Fruit fly (Drosophila melanogaster): ENCODE measurements around the gene Wdr81.

Gene Wdr81

DNA sequence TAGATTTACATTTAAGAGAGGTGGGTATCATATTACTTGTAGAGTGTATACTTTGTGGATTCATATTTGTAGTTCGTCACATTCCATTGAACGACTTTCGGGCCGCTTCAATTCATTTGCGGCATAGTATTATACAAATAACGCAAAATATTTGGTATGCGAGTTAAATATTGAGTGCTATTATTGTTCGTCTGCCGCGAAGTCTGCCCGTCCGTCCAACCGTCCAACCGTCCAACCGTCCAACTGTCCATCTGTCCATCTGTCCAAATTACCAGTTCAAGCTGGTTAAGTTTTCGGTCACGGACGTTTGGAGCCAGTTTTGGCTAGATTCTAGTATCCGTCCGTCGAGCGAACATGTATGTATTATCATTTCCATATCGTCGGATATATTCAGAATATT is 3.3 kb upstream of the Wdr81 start:
- TF ChIP-seq Myc (optimal IDR thresholded peaks at IDR 0.05): no peak
- no peak for TF ChIP-seq psq (optimal IDR thresholded peaks at IDR 0.05)
- no peak for TF ChIP-seq insv (optimal IDR thresholded peaks at IDR 0.05)
- TF ChIP-seq Sin3A (optimal IDR thresholded peaks at IDR 0.05): no peak
- TF ChIP-seq h (optimal IDR thresholded peaks at IDR 0.05): no peak
- no peak for TF ChIP-seq ttk (optimal IDR thresholded peaks at IDR 0.05)

DNA sequence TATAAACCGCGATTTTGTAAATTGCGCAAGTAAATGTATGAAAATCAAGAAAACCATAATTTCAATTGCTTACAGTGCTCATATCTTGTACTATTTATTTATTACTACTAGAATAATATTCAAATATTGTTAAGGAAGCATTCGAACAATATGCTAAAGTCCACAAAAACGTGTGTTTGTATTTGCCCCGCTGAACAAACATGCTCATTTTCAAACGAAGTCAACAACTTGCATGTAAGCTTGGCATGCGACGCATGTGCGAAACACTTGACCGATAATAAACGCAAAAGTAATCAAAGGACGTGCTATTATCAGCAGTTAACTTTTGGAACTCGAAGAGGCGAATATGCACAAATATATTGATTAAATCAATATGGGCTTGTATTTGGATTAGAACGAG is 433 bp upstream of the Wdr81 start:
- TF ChIP-seq ttk (optimal IDR thresholded peaks at IDR 0.05) (no peak), h (optimal IDR thresholded peaks at IDR 0.05) (no peak), psq (optimal IDR thresholded peaks at IDR 0.05) (no peak), insv (optimal IDR thresholded peaks at IDR 0.05) (no peak), Sin3A (optimal IDR thresholded peaks at IDR 0.05) (no peak), Myc (optimal IDR thresholded peaks at IDR 0.05) (no peak)

DNA sequence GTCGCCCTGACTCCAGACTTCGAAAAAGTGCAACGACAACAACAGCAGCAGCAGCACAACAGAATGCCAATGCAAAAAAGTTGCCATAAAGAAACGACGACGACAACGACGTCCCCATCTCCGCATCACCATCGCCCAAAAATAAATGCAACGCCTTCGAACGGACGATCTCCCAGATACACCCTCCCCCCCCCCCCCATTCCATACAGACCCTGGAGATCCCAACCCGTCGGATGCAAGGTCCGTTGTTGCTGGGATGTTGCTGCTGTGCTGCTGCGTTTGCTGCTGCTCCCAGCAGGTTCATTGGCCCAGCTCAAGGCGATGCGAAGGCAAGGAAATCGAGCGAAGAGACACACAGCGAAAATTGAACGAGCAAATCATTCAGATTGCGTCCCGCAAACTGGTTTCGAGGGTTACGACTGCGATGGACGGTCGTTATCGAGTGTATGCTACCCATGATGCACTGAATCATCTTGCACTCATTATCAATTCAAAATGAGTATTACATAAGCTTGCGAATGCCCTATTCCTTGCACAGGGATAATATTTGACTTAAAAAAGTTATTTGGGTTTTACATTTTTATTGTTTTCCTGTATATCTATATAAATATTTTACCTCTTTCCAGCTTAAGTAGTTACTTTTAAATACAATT is 6.9 kb downstream of the Wdr81 start:
- TF ChIP-seq ttk (optimal IDR thresholded peaks at IDR 0.05) (no peak), insv (optimal IDR thresholded peaks at IDR 0.05) (no peak), psq (optimal IDR thresholded peaks at IDR 0.05) (no peak)

DNA sequence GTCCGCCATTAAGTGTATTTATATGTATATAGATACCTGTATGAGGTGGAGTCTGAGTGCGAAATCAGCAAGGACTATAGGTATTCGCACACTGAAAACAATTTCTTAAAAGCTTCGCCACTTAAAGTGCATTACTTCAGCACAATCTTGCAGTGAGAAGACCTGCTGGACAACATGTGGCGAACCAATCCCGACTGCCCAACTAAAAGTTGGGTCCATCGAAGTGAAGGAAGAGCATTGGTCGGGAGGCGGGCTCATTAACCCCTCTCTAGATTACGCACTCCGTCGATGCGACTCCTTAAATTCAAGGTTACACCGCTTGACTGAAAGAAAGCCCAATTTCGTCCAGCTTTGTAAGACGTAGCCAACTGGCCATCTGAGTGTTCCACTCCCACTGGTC is 7.5 kb downstream of the Wdr81 start:
- TF ChIP-seq insv (optimal IDR thresholded peaks at IDR 0.05) (no peak), h (optimal IDR thresholded peaks at IDR 0.05) (no peak), Sin3A (optimal IDR thresholded peaks at IDR 0.05) (no peak), Myc (optimal IDR thresholded peaks at IDR 0.05) (no peak), psq (optimal IDR thresholded peaks at IDR 0.05) (no peak), ttk (optimal IDR thresholded peaks at IDR 0.05) (no peak)

DNA sequence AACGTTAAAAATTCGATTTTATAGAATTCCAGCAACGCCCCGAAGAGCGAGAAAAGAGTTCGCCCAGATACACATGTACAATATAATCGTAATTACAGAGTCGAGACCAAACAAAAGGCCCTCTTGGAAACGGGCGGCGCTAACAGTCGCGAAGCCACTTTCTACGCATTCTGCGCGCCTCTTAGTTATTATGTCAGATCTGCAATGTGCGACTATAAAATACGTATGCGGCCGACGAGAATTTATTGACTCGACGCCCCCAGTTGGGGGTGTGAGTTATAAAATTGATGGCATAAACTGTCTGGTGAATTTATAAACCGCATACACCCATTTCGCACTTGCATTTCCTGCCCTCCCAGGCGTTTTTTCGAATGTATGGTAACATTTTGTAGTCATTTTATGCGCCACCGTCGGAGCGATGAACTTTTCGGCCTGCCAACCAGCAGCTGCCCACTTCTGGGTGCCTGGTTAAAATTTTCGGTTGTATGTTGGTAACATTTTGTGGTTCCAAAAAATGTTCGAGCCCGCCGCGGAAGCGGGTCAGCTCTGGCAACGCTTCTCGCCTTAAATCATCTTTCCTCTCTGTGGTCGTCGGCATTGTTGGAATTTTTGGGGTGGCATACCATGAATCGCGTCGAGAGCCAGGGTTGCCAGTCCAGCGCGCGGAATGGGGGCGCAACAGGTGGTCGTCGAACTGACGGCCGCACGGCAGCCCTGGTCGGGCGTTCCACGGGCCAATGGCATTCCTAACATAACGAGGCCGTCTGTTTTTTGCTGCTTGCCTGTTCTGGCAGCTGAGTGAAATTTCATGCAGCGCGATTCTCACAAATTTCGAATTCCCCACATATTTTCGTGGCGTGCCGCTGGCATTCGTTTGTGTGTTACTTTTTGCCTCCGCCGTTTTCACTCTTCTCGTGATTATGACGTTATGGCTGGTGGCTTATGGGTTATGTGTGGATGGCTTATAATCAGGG is 8.8 kb downstream of the Wdr81 start:
- no peak for TF ChIP-seq Myc (optimal IDR thresholded peaks at IDR 0.05)
- no peak for TF ChIP-seq Sin3A (optimal IDR thresholded peaks at IDR 0.05)
- no peak for TF ChIP-seq h (optimal IDR thresholded peaks at IDR 0.05)
- TF ChIP-seq ttk (optimal IDR thresholded peaks at IDR 0.05): no peak
- TF ChIP-seq insv (optimal IDR thresholded peaks at IDR 0.05): no peak
- TF ChIP-seq psq (optimal IDR thresholded peaks at IDR 0.05): no peak

DNA sequence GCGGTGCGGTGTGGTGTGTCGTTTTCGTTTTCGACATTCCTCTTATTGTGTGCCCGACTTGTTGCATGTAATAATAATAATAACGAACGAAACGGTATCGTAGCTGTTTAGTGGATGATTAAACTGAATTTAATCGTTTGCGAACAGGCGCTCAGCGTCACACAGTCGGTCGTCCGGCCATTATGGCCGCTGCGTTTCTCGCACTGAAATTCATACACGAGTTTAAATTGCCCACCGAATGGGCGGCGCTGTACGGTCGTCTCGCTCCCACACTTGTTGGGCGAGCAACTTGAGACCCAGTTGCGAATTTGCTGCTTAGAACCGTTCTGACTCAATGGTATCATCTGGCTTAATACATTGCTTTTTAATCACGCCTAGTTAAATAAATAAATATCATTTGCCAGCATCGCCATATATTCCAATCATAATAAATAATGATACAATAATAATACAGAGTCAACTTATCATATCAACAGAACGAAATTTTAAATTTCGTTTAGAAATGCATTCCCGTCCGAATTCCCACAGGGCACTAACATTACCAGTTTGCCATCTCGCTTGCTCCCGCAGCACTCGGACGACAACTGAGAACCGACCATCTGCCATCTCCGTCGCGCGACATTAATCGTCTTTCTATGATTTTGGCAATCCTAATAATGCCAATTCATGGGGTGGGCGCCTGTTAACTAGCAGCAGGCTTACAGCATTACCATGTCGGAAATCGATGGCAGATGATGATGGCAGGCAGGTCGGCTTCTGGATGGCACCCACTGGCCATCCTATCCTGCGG is 9.7 kb downstream of the Wdr81 start:
- TF ChIP-seq ttk (optimal IDR thresholded peaks at IDR 0.05) (no peak), Myc (optimal IDR thresholded peaks at IDR 0.05) (no peak), h (optimal IDR thresholded peaks at IDR 0.05) (no peak), psq (optimal IDR thresholded peaks at IDR 0.05) (no peak), Sin3A (optimal IDR thresholded peaks at IDR 0.05) (no peak), insv (optimal IDR thresholded peaks at IDR 0.05) (no peak)

DNA sequence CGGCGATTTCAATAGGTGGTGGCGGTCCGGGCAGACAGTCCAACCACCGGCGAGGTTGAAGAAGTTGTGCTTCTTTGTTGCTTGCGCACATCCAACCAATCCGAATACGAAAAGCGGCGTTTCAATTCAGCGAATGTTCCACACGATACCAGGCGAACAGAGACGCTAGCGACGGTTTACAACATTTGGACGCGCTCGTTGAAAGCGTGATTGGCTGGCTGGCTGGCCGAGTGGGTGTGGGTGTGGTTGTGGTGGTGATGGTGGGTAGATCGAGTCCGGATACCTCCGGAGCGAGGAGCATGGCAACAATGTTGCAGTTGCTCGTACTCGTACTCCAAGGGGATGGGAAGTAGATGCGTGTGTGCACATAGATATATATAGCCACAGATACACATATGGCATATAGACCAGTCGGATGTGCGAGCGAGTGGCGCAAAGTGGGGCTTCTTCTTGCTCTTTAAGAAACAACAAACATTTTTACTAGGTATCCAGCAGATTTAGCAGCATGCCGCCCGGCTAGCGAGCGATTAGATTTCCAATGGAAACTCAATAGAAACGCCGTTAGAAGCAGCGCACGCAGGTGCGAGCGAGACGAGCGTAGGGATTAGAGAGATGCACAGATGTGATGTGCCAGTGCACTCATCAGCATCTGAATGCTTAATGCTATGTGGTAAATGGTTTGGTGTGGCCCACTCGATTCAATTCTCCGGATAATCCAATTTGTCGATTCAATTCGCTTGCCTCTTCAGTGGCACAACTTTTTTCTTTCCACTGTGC is 10.5 kb downstream of the Wdr81 start:
- no peak for TF ChIP-seq insv (optimal IDR thresholded peaks at IDR 0.05)
- no peak for TF ChIP-seq Sin3A (optimal IDR thresholded peaks at IDR 0.05)
- TF ChIP-seq psq (optimal IDR thresholded peaks at IDR 0.05): no peak
- TF ChIP-seq Myc (optimal IDR thresholded peaks at IDR 0.05): no peak

DNA sequence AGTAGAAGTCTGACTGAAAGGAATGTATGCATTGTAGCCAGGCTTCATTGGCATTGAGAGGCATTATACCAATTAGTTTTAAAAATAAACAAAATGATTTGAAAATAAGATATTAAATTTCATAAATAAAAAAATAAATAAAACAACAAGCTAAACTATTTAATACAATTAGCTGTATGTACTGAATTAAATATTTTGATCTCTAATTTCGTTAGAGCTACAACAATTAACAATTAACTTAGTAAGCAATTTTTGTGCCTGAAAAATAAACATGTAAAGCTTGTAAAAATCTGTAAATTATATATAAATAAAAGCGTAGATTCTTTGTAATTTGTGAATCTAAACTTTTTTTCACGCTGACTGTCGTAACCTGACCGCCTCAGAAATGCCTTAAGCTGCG is 12.9 kb downstream of the Wdr81 start, which contains the start of gene Rh5:
Gene Rh5 (plus strand): TSS at position 301 of the 400 bp plus-strand sequence.
- TF ChIP-seq Myc (optimal IDR thresholded peaks at IDR 0.05) (no peak), h (optimal IDR thresholded peaks at IDR 0.05) (no peak), Sin3A (optimal IDR thresholded peaks at IDR 0.05) (no peak), psq (optimal IDR thresholded peaks at IDR 0.05) (no peak), ttk (optimal IDR thresholded peaks at IDR 0.05) (no peak)

DNA sequence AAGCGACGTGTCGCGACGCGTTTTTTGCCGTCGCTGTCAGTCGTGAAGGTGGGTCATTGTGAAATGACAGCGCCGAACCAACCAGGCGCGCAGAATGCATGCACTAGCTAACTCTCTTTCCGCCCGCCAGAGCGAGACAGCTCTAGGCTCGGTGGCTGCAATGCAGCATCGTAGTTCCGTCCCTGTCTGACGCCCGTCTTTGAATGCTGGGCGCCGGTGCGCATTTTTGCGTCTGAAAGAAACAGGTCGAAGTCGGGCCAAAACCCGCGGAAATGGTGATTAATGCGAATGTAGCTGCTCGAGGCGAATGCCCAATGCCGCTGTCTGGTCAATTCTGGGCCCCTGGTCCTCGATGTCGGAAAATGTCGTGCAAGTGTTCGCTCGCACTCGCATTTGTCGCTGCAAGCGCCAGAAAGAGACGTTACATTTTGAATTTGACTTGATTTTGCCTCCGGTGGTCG is 13.4 kb downstream of the Wdr81 start:
- TF ChIP-seq insv (optimal IDR thresholded peaks at IDR 0.05) (no peak), Sin3A (optimal IDR thresholded peaks at IDR 0.05) (no peak), Myc (optimal IDR thresholded peaks at IDR 0.05) (no peak), h (optimal IDR thresholded peaks at IDR 0.05) (no peak), ttk (optimal IDR thresholded peaks at IDR 0.05) (no peak), psq (optimal IDR thresholded peaks at IDR 0.05) (no peak)

DNA sequence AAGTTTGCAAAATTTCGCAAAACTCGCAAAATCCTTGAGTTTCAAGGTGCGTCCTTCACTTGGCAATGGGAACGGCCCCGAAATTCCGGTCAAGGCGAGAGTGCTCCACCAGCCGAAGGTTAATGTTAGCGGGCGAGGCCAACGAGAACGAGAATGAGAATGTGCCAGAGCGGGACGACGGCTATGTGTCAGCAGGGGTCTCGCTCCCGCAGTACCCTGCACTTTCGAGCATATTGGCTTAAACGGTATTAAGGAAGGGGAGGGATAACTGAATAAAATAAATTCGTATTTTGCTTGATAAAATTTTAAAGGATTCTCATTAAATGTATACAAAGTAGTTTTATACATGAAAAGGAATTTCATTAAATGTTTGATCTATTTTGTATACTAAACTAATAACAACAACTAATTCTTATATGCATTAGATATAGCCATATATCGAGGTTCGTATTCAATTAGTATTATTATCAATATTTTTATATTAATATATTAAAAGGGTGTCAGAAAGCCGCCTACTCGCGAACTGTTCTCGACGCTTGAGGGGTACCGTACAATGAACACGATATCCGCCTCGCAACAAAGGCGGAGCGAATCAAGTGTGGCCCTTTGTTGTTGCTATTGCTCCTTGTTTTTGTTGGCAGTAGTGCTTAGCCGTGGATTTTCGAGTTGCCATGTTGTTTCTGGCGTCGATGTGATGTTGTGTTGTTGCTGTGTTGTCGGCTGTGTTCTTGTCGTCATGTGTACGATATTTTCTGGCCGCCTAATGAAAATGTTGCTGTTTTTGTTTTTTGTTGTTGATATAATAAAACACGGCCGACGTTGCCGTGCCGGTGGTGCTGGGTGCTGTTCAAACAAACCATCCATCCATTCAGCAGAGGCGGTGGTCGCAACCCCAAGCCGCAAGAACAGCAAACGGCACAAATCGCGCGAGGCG is 14.1 kb downstream of the Wdr81 start:
- TF ChIP-seq Sin3A (optimal IDR thresholded peaks at IDR 0.05): no peak
- TF ChIP-seq ttk (optimal IDR thresholded peaks at IDR 0.05): no peak
